Fruit fly (Drosophila melanogaster): ENCODE results near the gene CG8813.

Gene CG8813

dm6 chr2L:2861140-2861884 lies 8.1 kb upstream of the CG8813 start (continued):
- TF ChIP-seq CG11085 (GFP tag; IDR thresholded peaks at IDR 0.05), result no peak
- no peak for TF ChIP-seq slou (GFP tag; optimal IDR thresholded peaks at IDR 0.05)
- TF ChIP-seq slp2 (GFP tag; optimal IDR thresholded peaks at IDR 0.05), result no peak
- TF ChIP-seq CG9215 (GFP tag; IDR thresholded peaks at IDR 0.05), result no peak
- no peak for TF ChIP-seq ind (GFP tag; optimal IDR thresholded peaks at IDR 0.05)
- TF ChIP-seq CG10366 (GFP tag; IDR thresholded peaks at IDR 0.05), result no peak
- TF ChIP-seq aop (GFP tag; IDR thresholded peaks at IDR 0.05), result no peak
- TF ChIP-seq gt (GFP tag; IDR thresholded peaks at IDR 0.05), result no peak
- TF ChIP-seq insv (GFP tag; optimal IDR thresholded peaks at IDR 0.05), result no peak
- TF ChIP-seq vfl (GFP tag; optimal IDR thresholded peaks at IDR 0.05), result no peak
- TF ChIP-seq Asciz (GFP tag; optimal IDR thresholded peaks at IDR 0.05), result no peak
- peak; percentile 91; the same call in 3 of the 4 replicates for TF ChIP-seq chinmo (GFP tag; IDR thresholded peaks at IDR 0.05; ENCODE audit: partially characterized antibody)
- 0 out of 3 replicates have a peak, but pooled peaks have one; percentile 15 for TF ChIP-seq zfh1 (GFP tag; IDR thresholded peaks at IDR 0.05)
- no peak for TF ChIP-seq lilli (GFP tag; optimal IDR thresholded peaks at IDR 0.05)
- TF ChIP-seq CG10462 (GFP tag; optimal IDR thresholded peaks at IDR 0.05), result no peak
- TF ChIP-seq so (GFP tag; IDR thresholded peaks at IDR 0.05), result 0 out of 3 replicates have a peak, but pooled peaks have one; percentile 13
- TF ChIP-seq Spps (tag; optimal IDR thresholded peaks at IDR 0.05), result no peak
- no peak; the same call in 2 of the 3 replicates for TF ChIP-seq tgo (GFP tag; IDR thresholded peaks at IDR 0.05)
- no peak for TF ChIP-seq CG1602 (GFP tag; optimal IDR thresholded peaks at IDR 0.05)
- peak; percentile 43 for TF ChIP-seq CG4707 (GFP tag; optimal IDR thresholded peaks at IDR 0.05)
- TF ChIP-seq fd3F (GFP tag; optimal IDR thresholded peaks at IDR 0.05), result no peak
- TF ChIP-seq CG33213 (GFP tag; optimal IDR thresholded peaks at IDR 0.05), result peak; percentile 13
- no peak for TF ChIP-seq Doc2 (GFP tag; IDR thresholded peaks at IDR 0.05)
- no peak for TF ChIP-seq CG14050 (GFP tag; IDR thresholded peaks at IDR 0.05)
- TF ChIP-seq CG1603 (tag; optimal IDR thresholded peaks at IDR 0.05), result no peak
- no peak for TF ChIP-seq CG9437 (GFP tag; optimal IDR thresholded peaks at IDR 0.05)
- no peak for TF ChIP-seq Rx (GFP tag; IDR thresholded peaks at IDR 0.05)
- TF ChIP-seq Xrp1 (GFP tag; IDR thresholded peaks at IDR 0.05), result peak; percentile 39; the same call in 1 of the 2 replicates
- no peak for TF ChIP-seq CG3281 (GFP tag; optimal IDR thresholded peaks at IDR 0.05)
- TF ChIP-seq CG32767 (GFP tag; IDR thresholded peaks at IDR 0.05), result no peak
- TF ChIP-seq salm (tag; optimal IDR thresholded peaks at IDR 0.05), result peak; percentile 12
- 0 out of 2 replicates have a peak, but pooled peaks have one; percentile 34 for TF ChIP-seq bbx (GFP tag; IDR thresholded peaks at IDR 0.05; ENCODE audit: partially characterized antibody)
- TF ChIP-seq CHES-1-like (GFP tag; optimal IDR thresholded peaks at IDR 0.05), result no peak
- no peak for TF ChIP-seq CG14965 (GFP tag; optimal IDR thresholded peaks at IDR 0.05; ENCODE audit: borderline replicate concordance)
- no peak for TF ChIP-seq run (tag; optimal IDR thresholded peaks at IDR 0.05)
- peak; percentile 28; the same call in 1 of the 2 replicates for TF ChIP-seq CG14014 (GFP tag; IDR thresholded peaks at IDR 0.05)
- TF ChIP-seq CG9876 (GFP tag; optimal IDR thresholded peaks at IDR 0.05), result no peak
- no peak for TF ChIP-seq CG17186 (GFP tag; optimal IDR thresholded peaks at IDR 0.05)
- TF ChIP-seq Mes4 (GFP tag; optimal IDR thresholded peaks at IDR 0.05), result no peak
- no peak for TF ChIP-seq Dad (GFP tag; optimal IDR thresholded peaks at IDR 0.05)
- peak; percentile 7; the same call in 1 of the 3 replicates for TF ChIP-seq Dbx (GFP tag; IDR thresholded peaks at IDR 0.05)
- peak; percentile 2 for TF ChIP-seq scrt (GFP tag; optimal IDR thresholded peaks at IDR 0.05)
- TF ChIP-seq CG2875 (GFP tag; optimal IDR thresholded peaks at IDR 0.05), result no peak
- no peak for TF ChIP-seq dpn (GFP tag; optimal IDR thresholded peaks at IDR 0.05)
- peak; percentile 25 for TF ChIP-seq CG18599 (GFP tag; optimal IDR thresholded peaks at IDR 0.05)
- no peak for TF ChIP-seq wor (GFP tag; IDR thresholded peaks at IDR 0.05)
- TF ChIP-seq sob (GFP tag; IDR thresholded peaks at IDR 0.05), result peak; percentile 57
- TF ChIP-seq C15 (GFP tag; IDR thresholded peaks at IDR 0.05), result no peak
- no peak for TF ChIP-seq CG7786 (GFP tag; optimal IDR thresholded peaks at IDR 0.05)
- TF ChIP-seq chn (GFP tag; optimal IDR thresholded peaks at IDR 0.05), result no peak
- TF ChIP-seq Taf1 (GFP tag; IDR thresholded peaks at IDR 0.05), result no peak
